Worm (Caenorhabditis elegans) whole organism, young adult: Measurements from ENCODE around the gene Y73C8B.3.

Source experiments
- B0035.1 ChIP-seq: sonication (generic microtip); optimal IDR thresholded peaks from 2 replicates; lab custom pipeline; 2016; ENCODE audit warnings: missing genetic modification characterization, mild to moderate bottlenecking, missing compliant biosample characterization, missing genotype, missing genetic modification reagents
- B0336.3 ChIP-seq: fragments of 200-800 bp; sonication (Bioruptor generic); IDR thresholded peaks from 2 replicates; pipeline ENCODE4 v1.3.6; 2022; ENCODE audit warnings: missing genetic modification characterization, missing compliant biosample characterization
- D2030.7 ChIP-seq: fragments of 200-800 bp; sonication (Bioruptor generic); IDR thresholded peaks from 2 replicates; pipeline ENCODE4 v1.3.6; 2022; ENCODE audit warnings: missing genetic modification reagents, missing genetic modification characterization, missing compliant biosample characterization
- F23B12.7 ChIP-seq: sonication (generic microtip); optimal IDR thresholded peaks from 2 replicates; lab custom pipeline; 2017; ENCODE audit warnings: missing genetic modification characterization, mild to moderate bottlenecking, missing compliant biosample characterization, antibody characterized with exemption, moderate library complexity; ENCODE audit not compliant: insufficient read depth
- F52B5.7 ChIP-seq: sonication (generic microtip); optimal IDR thresholded peaks from 2 replicates; lab custom pipeline; 2016; ENCODE audit warnings: mild to moderate bottlenecking, missing genetic modification characterization, missing compliant biosample characterization
- F57C9.4 ChIP-seq: sonication (generic microtip); optimal IDR thresholded peaks from 2 replicates; lab custom pipeline; 2017; ENCODE audit warnings: mild to moderate bottlenecking, missing genetic modification characterization, missing compliant biosample characterization
- Y53F4B.3 ChIP-seq: fragments of 200-800 bp; sonication (Bioruptor generic); IDR thresholded peaks from 2 replicates; pipeline ENCODE4 v1.3.6; 2022; ENCODE audit warnings: missing genetic modification reagents, missing genetic modification characterization, missing compliant biosample characterization
- Y53G8AR.9 ChIP-seq: fragments of 200-800 bp; sonication (Bioruptor generic); conservative IDR thresholded peaks from 2 replicates; pipeline ENCODE4 v1.3.6; 2022; ENCODE audit warnings: missing genetic modification reagents, missing genetic modification characterization, missing compliant biosample characterization
- Y56A3A.18 ChIP-seq: fragments of 200-800 bp; sonication (Bioruptor generic); IDR thresholded peaks from 2 replicates; pipeline ENCODE4 v1.3.6; 2022; ENCODE audit warnings: missing genetic modification reagents, missing genetic modification characterization, missing compliant biosample characterization
- ama-1 ChIP-seq, 3 experiments: fragments of 150-350 bp in 1 of 3; sonication (generic microtip) in 2 of 3; optimal IDR thresholded peaks; 2 replicates each; lab custom pipeline; 2014 to 2018; ENCODE audit warnings: missing biosample characterization in 2 of 3, missing genetic modification characterization in 2 of 3, missing genetic modification reagents in 2 of 3
- aptf-2 ChIP-seq: fragments of 200-800 bp; sonication (Bioruptor generic); conservative IDR thresholded peaks from 2 replicates; pipeline ENCODE4 v1.3.6; 2022; ENCODE audit warnings: missing genetic modification reagents, missing genetic modification characterization, missing compliant biosample characterization
- athp-1 ChIP-seq: sonication (generic microtip); optimal IDR thresholded peaks from 2 replicates; lab custom pipeline; 2017; ENCODE audit warnings: mild to moderate bottlenecking, missing genetic modification characterization, missing compliant biosample characterization
- attf-5 ChIP-seq: fragments of 200-800 bp; sonication (Bioruptor generic); optimal IDR thresholded peaks from 2 replicates; lab custom pipeline; 2018; ENCODE audit warnings: mild to moderate bottlenecking, missing genetic modification characterization, missing compliant biosample characterization
- bed-1 ChIP-seq: fragments of 200-800 bp; sonication (Bioruptor generic); IDR thresholded peaks from 2 replicates; pipeline ENCODE4 v1.3.6; 2022; ENCODE audit warnings: missing genetic modification reagents, missing genetic modification characterization, missing compliant biosample characterization
- cebp-2 ChIP-seq: fragments of 200-800 bp; sonication (Bioruptor generic); IDR thresholded peaks from 2 replicates; pipeline ENCODE4 v1.3.6; 2022; ENCODE audit warnings: missing genetic modification characterization, missing compliant biosample characterization
- ceh-40 ChIP-seq: fragments of 200-800 bp; sonication (Bioruptor generic); IDR thresholded peaks from 2 replicates; pipeline ENCODE4 v1.3.6; 2022; ENCODE audit warnings: missing genetic modification characterization, missing compliant biosample characterization
- ceh-58 ChIP-seq: fragments of 200-800 bp; sonication (Bioruptor generic); IDR thresholded peaks from 2 replicates; pipeline ENCODE4 v1.3.6; 2022; ENCODE audit warnings: missing genetic modification characterization, missing compliant biosample characterization
- ceh-79 ChIP-seq: sonication (generic microtip); optimal IDR thresholded peaks from 2 replicates; lab custom pipeline; 2017; ENCODE audit warnings: mild to moderate bottlenecking, missing genetic modification characterization, missing compliant biosample characterization
- chd-7 ChIP-seq: sonication (generic microtip); optimal IDR thresholded peaks from 2 replicates; lab custom pipeline; 2016; ENCODE audit warnings: mild to moderate bottlenecking, missing genetic modification characterization, moderate library complexity, missing compliant biosample characterization
- die-1 ChIP-seq: sonication (generic microtip); optimal IDR thresholded peaks from 2 replicates; lab custom pipeline; 2016; ENCODE audit warnings: missing genotype, mild to moderate bottlenecking, missing genetic modification characterization, missing compliant biosample characterization
- dox-1 ChIP-seq: fragments of 200-800 bp; sonication (Bioruptor generic); IDR thresholded peaks from 2 replicates; pipeline ENCODE4 v1.3.6; 2022; ENCODE audit warnings: missing genetic modification reagents, missing genetic modification characterization, missing compliant biosample characterization
- dpl-1 ChIP-seq: fragments of 150-350 bp; optimal IDR thresholded peaks from 2 replicates; lab custom pipeline; 2014; ENCODE audit warnings: missing biosample characterization, missing genetic modification reagents, missing genetic modification characterization
- egrh-3 ChIP-seq: fragments of 200-800 bp; sonication (Bioruptor generic); IDR thresholded peaks from 2 replicates; pipeline ENCODE4 v1.3.6; 2022; ENCODE audit warnings: missing genetic modification reagents, missing genetic modification characterization, missing compliant biosample characterization
- him-1 ChIP-seq: sonication (generic microtip); optimal IDR thresholded peaks from 2 replicates; lab custom pipeline; 2016; ENCODE audit warnings: missing genotype, missing genetic modification reagents, missing genetic modification characterization, missing compliant biosample characterization
- hmg-1.2 ChIP-seq: fragments of 200-800 bp; sonication (Bioruptor generic); IDR thresholded peaks from 2 replicates; pipeline ENCODE4 v1.3.6; 2022; ENCODE audit warnings: missing genetic modification reagents, missing genetic modification characterization, missing compliant biosample characterization
- hmg-20 ChIP-seq: fragments of 200-800 bp; sonication (Bioruptor generic); IDR thresholded peaks from 2 replicates; pipeline ENCODE4 v1.3.6; 2022; ENCODE audit warnings: missing genetic modification reagents, missing genetic modification characterization, missing compliant biosample characterization
- let-607 ChIP-seq, 2 experiments: fragments of 200-800 bp in 1 of 2; sonication (Bioruptor generic) in 1 of 2; sonication (generic microtip) in 1 of 2; optimal IDR thresholded peaks; 2 replicates each; lab custom pipeline; 2016 to 2018; ENCODE audit warnings: mild to moderate bottlenecking in 2 of 2, missing compliant biosample characterization in 2 of 2, missing genetic modification characterization in 2 of 2, moderate library complexity in 2 of 2, missing genotype in 1 of 2
- lin-35 ChIP-seq, 3 experiments: fragments of 150-350 bp in 2 of 3; sonication (generic microtip) in 1 of 3; optimal IDR thresholded peaks; 2 replicates each; lab custom pipeline; 2014 to 2018; ENCODE audit warnings: missing biosample characterization in 3 of 3, missing genetic modification characterization in 3 of 3, missing genetic modification reagents in 3 of 3
- lin-54 ChIP-seq: fragments of 200-800 bp; sonication (Bioruptor generic); optimal IDR thresholded peaks from 2 replicates; lab custom pipeline; 2018; ENCODE audit warnings: mild to moderate bottlenecking, missing genetic modification characterization, missing compliant biosample characterization
- lir-1 ChIP-seq: fragments of 200-800 bp; sonication (Bioruptor generic); conservative IDR thresholded peaks from 2 replicates; pipeline ENCODE4 v1.3.6; 2022; ENCODE audit warnings: missing genetic modification reagents, missing genetic modification characterization, missing compliant biosample characterization
- lsy-27 ChIP-seq: sonication (generic microtip); optimal IDR thresholded peaks from 2 replicates; lab custom pipeline; 2017; ENCODE audit warnings: missing genetic modification characterization, mild to moderate bottlenecking, missing compliant biosample characterization, antibody characterized with exemption, missing genotype, borderline replicate concordance; ENCODE audit not compliant: insufficient read depth
- madf-6 ChIP-seq: fragments of 200-800 bp; sonication (Bioruptor generic); IDR thresholded peaks from 2 replicates; pipeline ENCODE4 v1.3.6; 2022; ENCODE audit warnings: missing genetic modification reagents, missing genetic modification characterization, missing compliant biosample characterization
- madf-8 ChIP-seq: fragments of 200-800 bp; sonication (Bioruptor generic); conservative IDR thresholded peaks from 2 replicates; pipeline ENCODE4 v1.3.6; 2022; ENCODE audit warnings: missing genetic modification reagents, missing genetic modification characterization, missing compliant biosample characterization
- mes-4 ChIP-seq: sonication (generic microtip); optimal IDR thresholded peaks from 2 replicates; lab custom pipeline; 2016; ENCODE audit warnings: missing genotype, missing genetic modification characterization, missing compliant biosample characterization
- nfyb-1 ChIP-seq: fragments of 200-800 bp; sonication (Bioruptor generic); IDR thresholded peaks from 2 replicates; pipeline ENCODE4 v1.3.6; 2022; ENCODE audit warnings: missing genetic modification reagents, missing genetic modification characterization, missing compliant biosample characterization
- pha-4 ChIP-seq: fragments of 150-350 bp; sonication (generic microtip); optimal IDR thresholded peaks from 2 replicates; lab custom pipeline; 2014; ENCODE audit warnings: missing biosample characterization, missing genetic modification reagents, missing genetic modification characterization
- rcor-1 ChIP-seq: fragments of 200-800 bp; sonication (Bioruptor generic); IDR thresholded peaks from 2 replicates; pipeline ENCODE4 v1.3.6; 2022; ENCODE audit warnings: missing genetic modification reagents, missing genetic modification characterization, missing compliant biosample characterization
- rec-8 ChIP-seq, 2 experiments: sonication (generic microtip); optimal IDR thresholded peaks; 2 replicates each; lab custom pipeline; 2016; ENCODE audit warnings: mild to moderate bottlenecking in 2 of 2, missing genetic modification characterization in 2 of 2, missing genetic modification reagents in 2 of 2, missing genotype in 2 of 2, missing biosample characterization in 1 of 2, missing compliant biosample characterization in 1 of 2, moderate library complexity in 1 of 2
- sea-2 ChIP-seq: fragments of 200-800 bp; sonication (Bioruptor generic); IDR thresholded peaks from 2 replicates; pipeline ENCODE4 v1.3.6; 2022; ENCODE audit warnings: missing genetic modification characterization, missing compliant biosample characterization
- snpc-3.4 ChIP-seq: sonication (generic microtip); optimal IDR thresholded peaks from 2 replicates; lab custom pipeline; 2017; ENCODE audit warnings: missing genetic modification characterization, mild to moderate bottlenecking, missing compliant biosample characterization, antibody characterized with exemption, moderate library complexity, missing genotype, missing genetic modification reagents
- tbp1 ChIP-seq: fragments of 200-800 bp; sonication (Bioruptor generic); optimal IDR thresholded peaks from 2 replicates; lab custom pipeline; 2018; ENCODE audit warnings: mild to moderate bottlenecking, missing genetic modification characterization, missing compliant biosample characterization
- zfh-2 ChIP-seq: fragments of 200-800 bp; sonication (Bioruptor generic); conservative IDR thresholded peaks from 2 replicates; pipeline ENCODE4 v1.3.6; 2022; ENCODE audit warnings: missing genetic modification reagents, missing genetic modification characterization, missing compliant biosample characterization
- zim-3 ChIP-seq: sonication (generic microtip); optimal IDR thresholded peaks from 2 replicates; lab custom pipeline; 2017; ENCODE audit warnings: mild to moderate bottlenecking, missing genetic modification characterization, moderate library complexity, missing compliant biosample characterization
- ztf-28 ChIP-seq: fragments of 200-800 bp; sonication (Bioruptor generic); IDR thresholded peaks from 2 replicates; pipeline ENCODE4 v1.3.6; 2022; ENCODE audit warnings: missing genetic modification reagents, missing genetic modification characterization, missing compliant biosample characterization
- ztf-3 ChIP-seq: fragments of 200-800 bp; sonication (Bioruptor generic); optimal IDR thresholded peaks from 2 replicates; lab custom pipeline; 2018; ENCODE audit warnings: mild to moderate bottlenecking, missing genetic modification characterization, missing compliant biosample characterization

Y73C8B.3 gene

ce11 chrV:3165438-3165837, 27.6 kb downstream of the Y73C8B.3 start, which contains the start of gene C36C5.14 (continued):
- TF ChIP-seq die-1 (tag; lab: Kevin White, UChicago): no peak

- TF ChIP-seq B0336.3 (GFP tag; lab: Robert Waterston, UW): no peak
- TF ChIP-seq D2030.7: peak; percentile 63
- TF ChIP-seq madf-8 (GFP tag; lab: Robert Waterston, UW): peak; percentile 27; the same call in 1 of the 2 replicates
- TF ChIP-seq lin-54 (GFP tag; lab: Kevin White, UChicago): peak; percentile 52
- no peak for TF ChIP-seq lin-35 (GFP tag; optimal IDR thresholded peaks at IDR 0.05; lab: Kevin White, UChicago)
- TF ChIP-seq him-1 (tag; lab: Kevin White, UChicago): peak; percentile 79
- TF ChIP-seq madf-6: peak; percentile 56; the same call in 1 of the 2 replicates
- no peak for TF ChIP-seq ama-1 (optimal IDR thresholded peaks at IDR 0.05; lab: Kevin White, UChicago)
- TF ChIP-seq ama-1 (GFP tag; optimal IDR thresholded peaks at IDR 0.05; lab: Kevin White, UChicago): no peak
- TF ChIP-seq ceh-40 (GFP tag; lab: Robert Waterston, UW): no peak
- no peak for TF ChIP-seq lir-1 (GFP tag; lab: Robert Waterston, UW)
- TF ChIP-seq nfyb-1 (GFP tag; lab: Robert Waterston, UW): peak; percentile 62; the same call in 1 of the 2 replicates
- TF ChIP-seq F52B5.7 (tag; lab: Kevin White, UChicago): peak; percentile 47
- peak in 1 of 2 experiments; percentile 64 for TF ChIP-seq rec-8 (tag; optimal IDR thresholded peaks at IDR 0.05; lab: Kevin White, UChicago)
- TF ChIP-seq lsy-27: no peak
- peak; percentile 22 for TF ChIP-seq zim-3 (tag; lab: Kevin White, UChicago)
- peak; percentile 9 for TF ChIP-seq dpl-1 (GFP tag; lab: Kevin White, UChicago)
- no peak for TF ChIP-seq let-607 (tag; optimal IDR thresholded peaks at IDR 0.05; lab: Kevin White, UChicago)
- TF ChIP-seq F23B12.7 (tag; lab: Kevin White, UChicago): no peak
- TF ChIP-seq chd-7: peak; percentile 56
- TF ChIP-seq hmg-20: 0 out of 2 replicates have a peak, but pooled peaks have one; percentile 6
- TF ChIP-seq tbp1 (GFP tag; lab: Kevin White, UChicago): peak; percentile 82
- TF ChIP-seq snpc-3.4 (tag; lab: Kevin White, UChicago): peak; percentile 1
- no peak for TF ChIP-seq F57C9.4 (tag; lab: Kevin White, UChicago)
- 0 out of 2 replicates have a peak, but pooled peaks have one; percentile 68 for TF ChIP-seq Y53G8AR.9 (GFP tag; lab: Robert Waterston, UW)
- peak; percentile 28 for TF ChIP-seq mes-4
- peak; percentile 48 for TF ChIP-seq athp-1 (tag; lab: Kevin White, UChicago)
- no peak for TF ChIP-seq zfh-2 (GFP tag; lab: Robert Waterston, UW)
- TF ChIP-seq cebp-2 (GFP tag; lab: Robert Waterston, UW): no peak
- no peak for TF ChIP-seq Y53F4B.3 (GFP tag; lab: Robert Waterston, UW)
- no peak for TF ChIP-seq pha-4
- TF ChIP-seq die-1 (tag; lab: Kevin White, UChicago): peak; percentile 73
- 0 out of 2 replicates have a peak, but pooled peaks have one; percentile 35 for TF ChIP-seq ztf-28 (GFP tag; lab: Robert Waterston, UW)
- 0 out of 2 replicates have a peak, but pooled peaks have one; percentile 58 for TF ChIP-seq bed-1 (GFP tag; lab: Robert Waterston, UW)
- peak; percentile 66 for TF ChIP-seq rcor-1 (GFP tag; lab: Robert Waterston, UW)
- TF ChIP-seq hmg-1.2 (GFP tag; lab: Robert Waterston, UW): 0 out of 2 replicates have a peak, but pooled peaks have one; percentile 41
- TF ChIP-seq ceh-79 (tag; lab: Kevin White, UChicago): no peak
- peak; percentile 29 for TF ChIP-seq attf-5 (GFP tag; lab: Kevin White, UChicago)
- no peak for TF ChIP-seq sea-2
- TF ChIP-seq dox-1: peak; percentile 59; the same call in 1 of the 2 replicates
- peak; percentile 62; the same call in 1 of the 2 replicates for TF ChIP-seq Y56A3A.18
- TF ChIP-seq ztf-3 (GFP tag; lab: Kevin White, UChicago): no peak
- no peak for TF ChIP-seq egrh-3
- TF ChIP-seq aptf-2: 0 out of 2 replicates have a peak, but pooled peaks have one; percentile 18
- no peak for TF ChIP-seq B0035.1 (tag; lab: Kevin White, UChicago)
- peak; percentile 77; the same call in 1 of the 2 replicates for TF ChIP-seq ceh-58 (GFP tag; lab: Robert Waterston, UW)
Measured at ce11 chrV:3163143-3163542, 29.9 kb downstream of the Y73C8B.3 start.
